Fruit fly (Drosophila melanogaster) whole organism, prepupa: ENCODE results near the gene CG5080.

Source experiments
- CG10631 ChIP-seq: fragments of 200-800 bp; sonication (Bioruptor generic); optimal IDR thresholded peaks from 2 replicates; lab custom pipeline; 2016; ENCODE audit warnings: missing biosample characterization, missing genetic modification characterization
- CG10669 ChIP-seq: fragments of 200-800 bp; sonication (Bioruptor generic); optimal IDR thresholded peaks from 3 replicates; lab custom pipeline; 2018; ENCODE audit warnings: missing biosample characterization, mild to moderate bottlenecking, missing genetic modification characterization, moderate library complexity
- CG11294 ChIP-seq: fragments of 200-800 bp; sonication (Bioruptor generic); IDR thresholded peaks from 2 replicates; pipeline ENCODE4 v1.3.6; 2022; ENCODE audit warnings: missing biosample characterization, missing genetic modification characterization
- CG1621 ChIP-seq: fragments of 200-800 bp; sonication (Bioruptor generic); optimal IDR thresholded peaks from 3 replicates; lab custom pipeline; 2018; ENCODE audit warnings: missing biosample characterization, mild to moderate bottlenecking, missing genetic modification characterization
- CG16779 ChIP-seq: fragments of 200-800 bp; sonication (Bioruptor generic); optimal IDR thresholded peaks from 3 replicates; lab custom pipeline; 2017; ENCODE audit warnings: missing biosample characterization, mild to moderate bottlenecking, missing genetic modification characterization
- CG34406 ChIP-seq: fragments of 200-800 bp; sonication (Bioruptor generic); optimal IDR thresholded peaks from 3 replicates; lab custom pipeline; 2016; ENCODE audit warnings: missing biosample characterization, missing genetic modification characterization
- CG3919 ChIP-seq: fragments of 200-800 bp; sonication (Bioruptor generic); optimal IDR thresholded peaks from 3 replicates; lab custom pipeline; 2016; ENCODE audit warnings: missing biosample characterization, missing genetic modification characterization
- CG6163 ChIP-seq: fragments of 200-800 bp; sonication (Bioruptor generic); IDR thresholded peaks from 3 replicates; pipeline ENCODE4 v1.3.6; 2022; ENCODE audit warnings: missing biosample characterization, missing genetic modification characterization
- CG7368 ChIP-seq: fragments of 200-800 bp; sonication (Bioruptor generic); optimal IDR thresholded peaks from 3 replicates; lab custom pipeline; 2016; ENCODE audit warnings: missing biosample characterization, missing genetic modification characterization
- CG8119 ChIP-seq: fragments of 200-800 bp; sonication (Bioruptor generic); IDR thresholded peaks from 3 replicates; pipeline ENCODE4 v1.3.6; 2022; ENCODE audit warnings: missing biosample characterization, missing genetic modification characterization
- CG8632 ChIP-seq: fragments of 200-800 bp; sonication (Bioruptor generic); optimal IDR thresholded peaks from 3 replicates; lab custom pipeline; 2016; ENCODE audit warnings: missing biosample characterization, missing genetic modification characterization
- CG9139 ChIP-seq: fragments of 200-800 bp; sonication (Bioruptor generic); optimal IDR thresholded peaks from 3 replicates; lab custom pipeline; 2017; ENCODE audit warnings: missing biosample characterization, mild to moderate bottlenecking, missing genetic modification characterization
- Ets96B ChIP-seq: fragments of 200-800 bp; optimal IDR thresholded peaks from 2 replicates; lab custom pipeline; 2019; ENCODE audit warnings: missing biosample characterization, mild to moderate bottlenecking, missing genetic modification characterization, moderate library complexity
- Hr39 ChIP-seq: fragments of 200-800 bp; sonication (Bioruptor generic); optimal IDR thresholded peaks from 2 replicates; lab custom pipeline; 2016; ENCODE audit warnings: missing biosample characterization, missing genetic modification characterization
- Lpt ChIP-seq: fragments of 200-800 bp; sonication (Bioruptor generic); optimal IDR thresholded peaks from 3 replicates; lab custom pipeline; 2016; ENCODE audit warnings: missing biosample characterization, missing genetic modification characterization
- Met ChIP-seq: fragments of 200-800 bp; sonication (Bioruptor generic); optimal IDR thresholded peaks from 3 replicates; lab custom pipeline; 2016; ENCODE audit warnings: missing biosample characterization, missing genetic modification characterization
- Smox ChIP-seq: fragments of 200-800 bp; sonication (Bioruptor generic); optimal IDR thresholded peaks from 3 replicates; lab custom pipeline; 2016; ENCODE audit warnings: missing biosample characterization, missing genetic modification characterization
- Sox102F ChIP-seq: fragments of 200-800 bp; sonication (Bioruptor generic); optimal IDR thresholded peaks from 2 replicates; lab custom pipeline; 2016; ENCODE audit warnings: missing biosample characterization, mild to moderate bottlenecking, missing genetic modification characterization
- achi ChIP-seq: fragments of 200-800 bp; sonication (Bioruptor generic); optimal IDR thresholded peaks from 3 replicates; lab custom pipeline; 2016; ENCODE audit warnings: missing biosample characterization, missing genetic modification characterization
- eg ChIP-seq: fragments of 200-800 bp; sonication (Bioruptor generic); IDR thresholded peaks from 3 replicates; pipeline ENCODE4 v1.3.6; 2022; ENCODE audit warnings: missing biosample characterization, missing genetic modification characterization
- esn ChIP-seq: fragments of 200-800 bp; sonication (Bioruptor generic); optimal IDR thresholded peaks from 2 replicates; lab custom pipeline; 2016; ENCODE audit warnings: missing biosample characterization, mild to moderate bottlenecking, missing genetic modification characterization, moderate library complexity
- fkh ChIP-seq: fragments of 200-800 bp; sonication (Bioruptor generic); optimal IDR thresholded peaks from 3 replicates; lab custom pipeline; 2017; ENCODE audit warnings: missing biosample characterization, mild to moderate bottlenecking, missing genetic modification characterization, moderate library complexity
- net ChIP-seq: fragments of 200-800 bp; sonication (Bioruptor generic); optimal IDR thresholded peaks from 3 replicates; lab custom pipeline; 2016; ENCODE audit warnings: missing biosample characterization, missing genetic modification characterization
- salr ChIP-seq, 2 experiments: fragments of 200-800 bp; sonication (Bioruptor generic); optimal IDR thresholded peaks; 3 replicates each; lab custom pipeline; 2016 to 2018; ENCODE audit warnings: missing biosample characterization in 2 of 2, missing genetic modification characterization in 2 of 2, mild to moderate bottlenecking in 1 of 2
- ss ChIP-seq, 2 experiments: fragments of 200-800 bp; sonication (Bioruptor generic); optimal IDR thresholded peaks; 2 replicates in 1 of 2; 3 replicates in 1 of 2; lab custom pipeline; 2017 to 2018; ENCODE audit warnings: mild to moderate bottlenecking in 2 of 2, missing biosample characterization in 2 of 2, missing genetic modification characterization in 2 of 2, moderate library complexity in 1 of 2
- svp ChIP-seq: fragments of 200-800 bp; sonication (Bioruptor generic); peaks from one replicate; lab custom pipeline; 2016; ENCODE audit warnings: missing biosample characterization, missing genetic modification characterization

CG5080 gene

DNA sequence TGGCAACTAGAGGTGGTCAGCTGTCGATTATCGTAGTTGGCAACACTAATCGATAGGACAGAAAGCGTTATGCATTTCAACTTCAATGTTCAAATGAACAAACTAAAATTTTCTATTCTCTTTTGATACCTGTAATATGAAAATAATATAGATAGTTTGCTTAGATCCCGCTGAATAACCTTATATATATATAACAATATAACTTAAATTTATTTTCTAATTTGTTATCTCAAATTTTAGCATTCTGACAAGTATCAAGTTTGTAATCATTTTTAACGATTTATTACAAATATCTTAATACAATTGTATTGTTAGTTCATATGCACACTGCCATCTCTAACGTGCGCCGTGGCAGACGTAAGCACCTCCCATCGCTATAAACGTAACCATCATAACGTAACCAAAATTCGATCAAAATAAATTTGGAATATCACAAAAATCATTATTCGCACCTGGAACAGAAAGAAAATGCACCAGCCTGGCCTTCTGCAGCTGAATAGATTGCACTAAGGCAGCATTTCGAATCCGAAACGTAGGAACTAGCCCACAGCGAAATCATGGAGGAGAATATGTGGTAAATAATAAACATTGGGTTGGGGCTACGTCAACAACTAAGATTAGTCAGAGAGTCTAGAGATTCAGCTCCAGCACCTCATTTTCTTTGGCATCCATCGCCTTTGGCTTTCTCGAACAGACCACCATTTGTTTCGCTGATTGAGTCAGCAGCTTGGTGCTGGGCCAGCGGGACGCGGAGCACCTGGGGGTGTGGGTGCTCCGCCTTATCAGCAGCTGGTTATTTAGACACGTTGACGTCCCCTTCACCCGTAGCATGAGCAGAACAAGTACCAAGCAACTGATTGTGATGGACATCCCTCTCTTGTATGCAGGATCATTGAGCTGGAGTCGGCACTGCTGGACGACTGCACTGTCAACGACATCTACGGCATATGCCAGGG lies 34.5 kb downstream of the CG5080 start, which contains the start of the genes Pino and TBC1D23 (continued):
- TF ChIP-seq ss (GFP tag; optimal IDR thresholded peaks at IDR 0.05; lab: Kevin White, UChicago) (peak in 1 of 2 experiments; percentile 46), CG8119 (GFP tag; lab: Robert Waterston, UW) (peak; percentile 61; the same call in 2 of the 3 replicates), CG11294 (GFP tag; lab: Robert Waterston, UW) (peak; percentile 22; the same call in 1 of the 2 replicates), CG10669 (GFP tag; lab: Kevin White, UChicago) (peak; percentile 46), Lpt (GFP tag; lab: Kevin White, UChicago) (peak; percentile 22), net (GFP tag; lab: Kevin White, UChicago) (peak; percentile 14), CG3919 (GFP tag; lab: Kevin White, UChicago) (peak; percentile 56), CG9139 (GFP tag; lab: Kevin White, UChicago) (no peak), CG1621 (tag; lab: Kevin White, UChicago) (peak; percentile 22), salr (GFP tag; optimal IDR thresholded peaks at IDR 0.05; lab: Kevin White, UChicago) (peak; percentile 40 to 53), CG34406 (GFP tag; lab: Kevin White, UChicago) (peak; percentile 38), CG10631 (GFP tag; lab: Kevin White, UChicago) (peak; percentile 76), CG7368 (GFP tag; lab: Kevin White, UChicago) (peak; percentile 38), CG6163 (GFP tag; lab: Robert Waterston, UW) (peak; percentile 71), esn (GFP tag; lab: Kevin White, UChicago) (peak; percentile 68)
- TF ChIP-seq, all 60 proteins: peak for 50

DNA sequence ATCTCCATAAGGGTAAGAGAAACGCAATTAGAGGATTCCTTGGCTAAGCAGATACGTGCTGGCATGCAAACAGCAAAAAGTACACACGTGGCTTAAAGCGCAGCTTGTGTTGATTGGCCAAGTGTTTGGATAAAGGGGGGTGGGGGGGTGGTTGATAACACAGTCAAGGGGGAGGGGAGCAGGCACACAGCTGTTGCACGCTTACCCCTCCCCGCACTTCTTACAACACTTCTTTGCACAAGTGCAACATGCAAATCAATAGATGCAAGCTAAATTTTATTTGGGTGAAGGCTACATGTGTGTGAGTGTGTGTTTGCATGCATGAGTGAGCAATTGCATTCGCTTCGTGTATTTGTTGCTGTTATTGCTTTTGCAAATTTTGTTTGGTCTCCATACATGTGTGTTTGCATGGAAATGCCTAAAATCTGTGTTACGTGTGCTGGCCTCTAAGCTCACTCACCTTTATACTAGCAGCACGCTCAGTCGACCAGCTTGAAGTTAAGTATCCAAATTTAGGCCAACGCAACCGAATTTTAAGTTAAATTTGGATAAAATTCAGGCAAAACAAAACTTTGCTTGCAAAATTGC lies 35.2 kb downstream of the CG5080 start:
- TF ChIP-seq fkh (GFP tag; lab: Kevin White, UChicago) (peak; percentile 29), eg (GFP tag; lab: Robert Waterston, UW) (peak; percentile 46; the same call in 1 of the 3 replicates), Smox (no peak)

DNA sequence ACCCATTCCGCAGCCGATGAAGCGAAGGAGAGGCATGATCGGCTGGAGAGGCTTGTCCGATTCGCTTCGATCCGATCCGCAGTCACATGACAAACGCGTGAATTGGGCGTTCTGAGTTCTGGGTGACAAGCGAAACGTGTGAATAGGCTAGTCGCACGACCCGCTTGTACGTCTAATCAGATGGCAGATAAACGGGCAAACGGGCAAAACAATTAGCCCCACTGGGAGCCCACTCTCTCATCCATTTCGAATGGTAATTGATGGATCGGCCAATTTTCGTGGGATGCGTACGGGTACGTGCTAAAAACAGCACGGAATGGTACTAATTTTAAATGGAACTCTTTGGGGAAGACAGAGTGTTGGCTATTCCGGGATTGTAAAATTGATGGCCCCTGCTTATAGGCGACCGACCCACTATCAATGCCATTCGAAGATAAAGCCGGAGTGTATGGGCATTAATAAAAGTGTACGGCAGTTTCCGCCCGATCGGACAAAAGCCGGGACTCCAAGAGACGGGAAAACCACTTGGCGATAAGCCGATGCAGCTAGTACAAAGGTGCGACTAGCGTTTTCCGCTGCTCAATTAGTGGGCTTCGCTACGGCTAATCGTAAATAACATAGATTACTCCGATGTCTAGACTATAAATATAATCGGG lies 36.1 kb downstream of the CG5080 start:
- no peak for TF ChIP-seq CG16779 (tag; lab: Kevin White, UChicago)
- no peak for TF ChIP-seq Hr39
- TF ChIP-seq CG1621 (tag; lab: Kevin White, UChicago): no peak
- TF ChIP-seq CG8632 (GFP tag; lab: Kevin White, UChicago): no peak
- no peak for TF ChIP-seq Sox102F (GFP tag; lab: Kevin White, UChicago)
- TF ChIP-seq Ets96B (tag; lab: Kevin White, UChicago): no peak
- TF ChIP-seq Met (GFP tag; lab: Kevin White, UChicago): no peak
- no peak for TF ChIP-seq svp

DNA sequence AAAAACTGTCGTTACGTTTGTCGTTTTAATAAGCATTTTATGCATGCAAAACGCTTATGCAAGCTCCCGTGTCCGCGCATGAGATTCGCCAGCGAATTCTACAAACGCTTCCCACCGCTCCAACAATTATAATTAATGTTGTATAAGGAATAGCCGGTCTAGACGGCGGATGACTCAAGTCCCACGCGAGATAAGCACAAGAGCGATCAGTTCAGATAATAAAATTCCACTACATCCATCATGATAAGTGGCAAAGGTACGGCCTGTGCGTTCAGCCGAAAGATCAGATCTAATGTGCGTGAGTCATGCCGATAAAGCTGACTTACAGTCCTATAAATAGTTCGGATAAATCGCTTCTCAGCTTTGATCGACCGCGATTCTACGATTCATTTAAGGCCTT lies 37.2 kb downstream of the CG5080 start:
- no peak for TF ChIP-seq esn (GFP tag; lab: Kevin White, UChicago)
- peak; percentile 66 for TF ChIP-seq svp

DNA sequence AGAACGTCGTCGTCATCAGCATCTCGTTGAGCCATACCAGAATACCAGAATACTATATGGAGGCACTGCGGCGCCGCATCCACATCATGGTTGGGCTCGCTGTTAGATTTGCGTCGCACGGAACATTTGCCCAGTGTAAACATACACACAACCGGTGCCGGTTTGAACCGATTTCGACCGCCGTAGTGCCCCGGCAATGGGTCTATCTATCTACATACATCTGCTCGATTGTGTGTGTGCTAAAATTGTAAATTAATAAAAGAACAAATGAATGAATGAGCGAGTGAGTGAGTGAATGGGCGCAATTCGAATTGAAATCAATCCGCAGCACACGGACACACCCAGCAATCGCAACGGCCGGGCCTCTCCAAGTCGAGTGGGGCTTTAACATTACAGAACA lies 38.2 kb downstream of the CG5080 start:
- TF ChIP-seq CG16779 (tag; lab: Kevin White, UChicago) (peak; percentile 45), CG34406 (GFP tag; lab: Kevin White, UChicago) (no peak), svp (peak; percentile 2), fkh (GFP tag; lab: Kevin White, UChicago) (peak; percentile 82)

DNA sequence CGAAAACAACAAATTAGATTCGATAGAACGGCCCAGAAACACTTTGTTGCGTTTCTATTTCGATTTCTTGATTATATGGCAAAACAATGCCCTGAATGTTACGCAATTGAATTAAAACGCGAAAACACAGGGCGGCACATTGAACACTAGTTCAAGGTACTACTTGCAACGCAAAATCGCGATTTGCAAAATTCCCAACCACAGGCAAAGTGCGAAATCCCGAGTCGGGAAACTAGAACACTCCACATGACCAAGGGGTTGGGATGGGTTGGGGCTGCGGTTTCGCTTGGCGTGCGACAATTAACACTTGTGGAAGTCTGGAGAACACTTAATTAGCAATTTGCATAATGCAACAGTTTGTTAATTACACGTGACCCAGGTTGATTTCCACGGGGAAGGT lies 39.4 kb downstream of the CG5080 start:
- TF ChIP-seq achi (GFP tag; lab: Kevin White, UChicago) (no peak), CG10669 (GFP tag; lab: Kevin White, UChicago) (peak; percentile 5)
